Fruit fly (Drosophila melanogaster): ENCODE measurements around the gene CG45060.

The CG45060 gene

DNA sequence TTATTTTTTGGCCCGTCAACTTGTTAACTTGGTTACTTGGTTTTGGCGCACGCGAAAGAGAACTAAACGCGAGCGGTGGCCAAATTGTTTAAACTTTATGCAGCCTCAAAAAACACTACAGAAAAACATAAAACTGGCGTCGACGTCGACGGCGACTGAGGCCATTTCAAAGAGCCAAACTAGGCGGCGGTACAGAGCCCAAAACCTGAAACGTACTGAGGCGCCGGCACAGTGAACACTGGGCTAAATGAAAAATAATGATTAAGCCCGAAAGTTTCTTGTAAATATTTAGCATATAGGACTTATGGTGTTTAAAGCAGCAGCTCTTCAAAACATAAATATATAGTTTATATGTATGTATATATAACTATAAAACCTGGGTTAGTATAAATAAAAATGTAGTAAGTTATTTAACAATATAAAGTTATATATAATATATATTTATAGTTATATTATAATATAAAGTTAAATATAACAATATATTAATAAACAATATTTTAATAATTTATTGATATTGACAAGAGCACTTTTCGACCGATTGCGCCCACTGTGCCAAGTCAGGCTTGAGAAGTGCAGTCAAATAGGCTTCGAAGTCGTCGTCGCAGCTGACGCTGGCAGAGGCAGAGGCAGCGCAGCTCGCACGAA is 31.3 kb upstream of the CG45060 start, which contains the start of gene CG15249 (continued):
- TF ChIP-seq CG18619 (GFP tag; optimal IDR thresholded peaks at IDR 0.05) (peak; percentile 48), br (optimal IDR thresholded peaks at IDR 0.05) (no peak), CG9437 (GFP tag; optimal IDR thresholded peaks at IDR 0.05) (peak; percentile 60), sd (tag; optimal IDR thresholded peaks at IDR 0.05) (no peak), fd102C (GFP tag; optimal IDR thresholded peaks at IDR 0.05) (no peak), CG14441 (GFP tag; IDR thresholded peaks at IDR 0.05) (no peak), CG33557 (GFP tag; optimal IDR thresholded peaks at IDR 0.05) (peak; percentile 36), CG2875 (GFP tag; optimal IDR thresholded peaks at IDR 0.05) (peak; percentile 27), CG5180 (GFP tag; optimal IDR thresholded peaks at IDR 0.05) (peak; percentile 32), slbo (GFP tag; IDR thresholded peaks at IDR 0.05) (no peak), grn (GFP tag; optimal IDR thresholded peaks at IDR 0.05) (no peak), Hr51 (GFP tag; optimal IDR thresholded peaks at IDR 0.05) (peak in 1 of 2 experiments; percentile 82), CG13424 (tag; optimal IDR thresholded peaks at IDR 0.05) (peak; percentile 81), BtbVII (GFP tag; optimal IDR thresholded peaks at IDR 0.05) (peak; percentile 20), Awh (GFP tag; IDR thresholded peaks at IDR 0.05) (no peak), eve (GFP tag; optimal IDR thresholded peaks at IDR 0.05) (no peak), vnd (GFP tag; IDR thresholded peaks at IDR 0.05; ENCODE audit: partially characterized antibody) (no peak), dysf (GFP tag; IDR thresholded peaks at IDR 0.05) (peak; percentile 51; the same call in 1 of the 3 replicates), hkb (optimal IDR thresholded peaks at IDR 0.05) (no peak), hkb (GFP tag; IDR thresholded peaks at IDR 0.05) (peak; percentile 41; the same call in 1 of the 2 replicates), crc (GFP tag; optimal IDR thresholded peaks at IDR 0.05) (no peak), gcm (GFP tag; optimal IDR thresholded peaks at IDR 0.05) (peak; percentile 46), dmrt99B (tag; optimal IDR thresholded peaks at IDR 0.05) (peak; percentile 78), unpg (GFP tag; optimal IDR thresholded peaks at IDR 0.05) (peak; percentile 61), otp (GFP tag; IDR thresholded peaks at IDR 0.05) (no peak), ind (GFP tag; optimal IDR thresholded peaks at IDR 0.05) (peak; percentile 23), dmrt11E (tag; optimal IDR thresholded peaks at IDR 0.05) (peak; percentile 43), onecut (GFP tag; IDR thresholded peaks at IDR 0.05) (no peak), Ptx1 (GFP tag; IDR thresholded peaks at IDR 0.05) (no peak; the same call in none of the 2 replicates), CG18011 (GFP tag; optimal IDR thresholded peaks at IDR 0.05) (no peak), bcd (GFP tag; optimal IDR thresholded peaks at IDR 0.05) (peak; percentile 30), CG6813 (GFP tag; optimal IDR thresholded peaks at IDR 0.05) (peak; percentile 26), Sox100B (GFP tag; optimal IDR thresholded peaks at IDR 0.05) (peak; percentile 84), pros (GFP tag; optimal IDR thresholded peaks at IDR 0.05) (no peak), odd (GFP tag; optimal IDR thresholded peaks at IDR 0.05) (peak; percentile 69), cato (GFP tag; optimal IDR thresholded peaks at IDR 0.05; ENCODE audit: borderline replicate concordance) (no peak), kah (GFP tag; optimal IDR thresholded peaks at IDR 0.05) (peak; percentile 13), CG8290 (GFP tag; optimal IDR thresholded peaks at IDR 0.05) (no peak), CG8290 (tag; optimal IDR thresholded peaks at IDR 0.05) (no peak), CG13775 (GFP tag; optimal IDR thresholded peaks at IDR 0.05) (peak; percentile 19), CG4424 (GFP tag; optimal IDR thresholded peaks at IDR 0.05) (peak; percentile 34), CG10959 (GFP tag; IDR thresholded peaks at IDR 0.05) (no peak), Meics (GFP tag; optimal IDR thresholded peaks at IDR 0.05) (peak; percentile 42), lab (GFP tag; optimal IDR thresholded peaks at IDR 0.05) (peak; percentile 44), CoRest (tag; optimal IDR thresholded peaks at IDR 0.05) (peak; percentile 75), CG17361 (GFP tag; IDR thresholded peaks at IDR 0.05) (peak; percentile 82), z (GFP tag; IDR thresholded peaks at IDR 0.05) (no peak), ssp (GFP tag; IDR thresholded peaks at IDR 0.05) (no peak), phol (tag; optimal IDR thresholded peaks at IDR 0.05) (peak; percentile 68), CG7786 (GFP tag; optimal IDR thresholded peaks at IDR 0.05) (no peak)

Measured in whole organism, embryonic.